Fruit fly (Drosophila melanogaster): Measurements from ENCODE around the gene Rsph1.

The Rsph1 gene

dm6 chr2L:13183150-13183549 is at the start of gene Rsph1:
TSS of gene Rsph1 (plus strand) at chr2L:13183450.
- TF ChIP-seq psq (optimal IDR thresholded peaks at IDR 0.05) (no peak), usp (GFP tag; optimal IDR thresholded peaks at IDR 0.05) (no peak), Dll (optimal IDR thresholded peaks at IDR 0.05) (no peak), CG8478 (optimal IDR thresholded peaks at IDR 0.05) (no peak), pan (optimal IDR thresholded peaks at IDR 0.05) (no peak), EcR (GFP tag; optimal IDR thresholded peaks at IDR 0.05) (no peak)

- TF ChIP-seq Dll (optimal IDR thresholded peaks at IDR 0.05), result no peak
- no peak for TF ChIP-seq usp (GFP tag; optimal IDR thresholded peaks at IDR 0.05)
- TF ChIP-seq pan (optimal IDR thresholded peaks at IDR 0.05), result no peak
- no peak for TF ChIP-seq EcR (GFP tag; optimal IDR thresholded peaks at IDR 0.05)
- TF ChIP-seq CG8478 (optimal IDR thresholded peaks at IDR 0.05), result no peak
- no peak for TF ChIP-seq psq (optimal IDR thresholded peaks at IDR 0.05)
Measured at dm6 chr2L:13135929-13136328, 47.3 kb upstream of the Rsph1 start.

- TF ChIP-seq psq (optimal IDR thresholded peaks at IDR 0.05) (no peak), EcR (GFP tag; optimal IDR thresholded peaks at IDR 0.05) (no peak), Dll (optimal IDR thresholded peaks at IDR 0.05) (no peak), usp (GFP tag; optimal IDR thresholded peaks at IDR 0.05) (no peak), CG8478 (optimal IDR thresholded peaks at IDR 0.05) (no peak), pan (optimal IDR thresholded peaks at IDR 0.05) (no peak)
Measured at dm6 chr2L:13140891-13141290, 42.4 kb upstream of the Rsph1 start.

dm6 chr2L:13142803-13143202 is 40.4 kb upstream of the Rsph1 start, which contains the start of gene CG9928:
TSS of gene CG9928 (minus strand) at chr2L:13142903.
- TF ChIP-seq CG8478 (optimal IDR thresholded peaks at IDR 0.05) (no peak), psq (optimal IDR thresholded peaks at IDR 0.05) (no peak), Dll (optimal IDR thresholded peaks at IDR 0.05) (no peak), EcR (GFP tag; optimal IDR thresholded peaks at IDR 0.05) (no peak), pan (optimal IDR thresholded peaks at IDR 0.05) (no peak), usp (GFP tag; optimal IDR thresholded peaks at IDR 0.05) (no peak)

dm6 chr2L:13143522-13143921 is 39.7 kb upstream of the Rsph1 start, which contains the start of gene CG16978:
TSS of gene CG16978 (minus strand) at chr2L:13143622.
- TF ChIP-seq Dll (optimal IDR thresholded peaks at IDR 0.05), result no peak
- TF ChIP-seq pan (optimal IDR thresholded peaks at IDR 0.05), result no peak

- TF ChIP-seq psq (optimal IDR thresholded peaks at IDR 0.05) (no peak), usp (GFP tag; optimal IDR thresholded peaks at IDR 0.05) (no peak), CG8478 (optimal IDR thresholded peaks at IDR 0.05) (no peak), Dll (optimal IDR thresholded peaks at IDR 0.05) (no peak), pan (optimal IDR thresholded peaks at IDR 0.05) (no peak), EcR (GFP tag; optimal IDR thresholded peaks at IDR 0.05) (no peak)
Measured at dm6 chr2L:13145035-13145683, 38.1 kb upstream of the Rsph1 start.

- TF ChIP-seq Dll (optimal IDR thresholded peaks at IDR 0.05) (no peak), EcR (GFP tag; optimal IDR thresholded peaks at IDR 0.05) (no peak), usp (GFP tag; optimal IDR thresholded peaks at IDR 0.05) (no peak), pan (optimal IDR thresholded peaks at IDR 0.05) (no peak), CG8478 (optimal IDR thresholded peaks at IDR 0.05) (no peak), psq (optimal IDR thresholded peaks at IDR 0.05) (no peak)
Measured at dm6 chr2L:13146254-13146653, 37.0 kb upstream of the Rsph1 start.

- TF ChIP-seq Dll (optimal IDR thresholded peaks at IDR 0.05) (no peak), usp (GFP tag; optimal IDR thresholded peaks at IDR 0.05) (no peak), pan (optimal IDR thresholded peaks at IDR 0.05) (no peak), EcR (GFP tag; optimal IDR thresholded peaks at IDR 0.05) (no peak), CG8478 (optimal IDR thresholded peaks at IDR 0.05) (no peak), psq (optimal IDR thresholded peaks at IDR 0.05) (no peak)
Measured at dm6 chr2L:13154313-13154712, 28.9 kb upstream of the Rsph1 start.

dm6 chr2L:13156349-13156748 is 26.9 kb upstream of the Rsph1 start:
- TF ChIP-seq EcR (GFP tag; optimal IDR thresholded peaks at IDR 0.05) (no peak), CG8478 (optimal IDR thresholded peaks at IDR 0.05) (no peak), Dll (optimal IDR thresholded peaks at IDR 0.05) (no peak), psq (optimal IDR thresholded peaks at IDR 0.05) (no peak), usp (GFP tag; optimal IDR thresholded peaks at IDR 0.05) (no peak), pan (optimal IDR thresholded peaks at IDR 0.05) (no peak)

- TF ChIP-seq psq (optimal IDR thresholded peaks at IDR 0.05), result no peak
- no peak for TF ChIP-seq usp (GFP tag; optimal IDR thresholded peaks at IDR 0.05)
- no peak for TF ChIP-seq CG8478 (optimal IDR thresholded peaks at IDR 0.05)
- no peak for TF ChIP-seq EcR (GFP tag; optimal IDR thresholded peaks at IDR 0.05)
- TF ChIP-seq Dll (optimal IDR thresholded peaks at IDR 0.05), result no peak
- no peak for TF ChIP-seq pan (optimal IDR thresholded peaks at IDR 0.05)
Measured at dm6 chr2L:13157903-13158302, 25.3 kb upstream of the Rsph1 start.

dm6 chr2L:13158510-13158909 is 24.7 kb upstream of the Rsph1 start, which contains the start of gene Pk34A:
TSS of gene Pk34A (plus strand) at chr2L:13158810.
- no peak for TF ChIP-seq CG8478 (optimal IDR thresholded peaks at IDR 0.05)

dm6 chr2L:13160227-13160626 is 23.0 kb upstream of the Rsph1 start, which contains the start of gene kmg:
TSS of gene kmg (plus strand) at chr2L:13160527.
- TF ChIP-seq EcR (GFP tag; optimal IDR thresholded peaks at IDR 0.05) (no peak), usp (GFP tag; optimal IDR thresholded peaks at IDR 0.05) (no peak), Dll (optimal IDR thresholded peaks at IDR 0.05) (no peak), psq (optimal IDR thresholded peaks at IDR 0.05) (no peak), CG8478 (optimal IDR thresholded peaks at IDR 0.05) (no peak)

Data from whole organism.